Fruit fly (Drosophila melanogaster): ENCODE measurements around the gene Polr3H.

Polr3H gene

dm6 chr3L:11684522-11684851, 35.9 kb downstream of the Polr3H start:
- no peak for TF ChIP-seq D1 (tag; optimal IDR thresholded peaks at IDR 0.05)
- no peak for TF ChIP-seq Snoo (tag; optimal IDR thresholded peaks at IDR 0.05)
- no peak for TF ChIP-seq CG15710 (tag; optimal IDR thresholded peaks at IDR 0.05)
- no peak for TF ChIP-seq CG10348 (GFP tag; IDR thresholded peaks at IDR 0.05)
- TF ChIP-seq CG13204 (GFP tag; optimal IDR thresholded peaks at IDR 0.05): no peak
- TF ChIP-seq CG17806 (tag; optimal IDR thresholded peaks at IDR 0.05): no peak
- no peak for TF ChIP-seq CG4496 (GFP tag; IDR thresholded peaks at IDR 0.05)
- TF ChIP-seq gl (tag; optimal IDR thresholded peaks at IDR 0.05): no peak
- TF ChIP-seq Pif1B (GFP tag; optimal IDR thresholded peaks at IDR 0.05): no peak
- no peak for TF ChIP-seq CG8159 (tag; optimal IDR thresholded peaks at IDR 0.05)
- no peak for TF ChIP-seq CG12605 (GFP tag; IDR thresholded peaks at IDR 0.05)
- no peak for TF ChIP-seq CG9948 (tag; optimal IDR thresholded peaks at IDR 0.05)

- TF ChIP-seq CG13204 (GFP tag; optimal IDR thresholded peaks at IDR 0.05): no peak
- no peak for TF ChIP-seq Ets98B (GFP tag; IDR thresholded peaks at IDR 0.05)
- no peak for TF ChIP-seq gl (tag; optimal IDR thresholded peaks at IDR 0.05)
- no peak for TF ChIP-seq Snoo (tag; optimal IDR thresholded peaks at IDR 0.05)
- TF ChIP-seq CG9948 (tag; optimal IDR thresholded peaks at IDR 0.05): no peak
- TF ChIP-seq Pif1A (GFP tag; optimal IDR thresholded peaks at IDR 0.05): no peak
- no peak for TF ChIP-seq CG17806 (tag; optimal IDR thresholded peaks at IDR 0.05)
- no peak for TF ChIP-seq EcR (GFP tag; optimal IDR thresholded peaks at IDR 0.05)
- TF ChIP-seq CG8301 (tag; optimal IDR thresholded peaks at IDR 0.05): no peak
- no peak for TF ChIP-seq CG34367 (tag; optimal IDR thresholded peaks at IDR 0.05)
- no peak for TF ChIP-seq rn (GFP tag; IDR thresholded peaks at IDR 0.05)
- TF ChIP-seq CG32121 (GFP tag; IDR thresholded peaks at IDR 0.05): no peak
- no peak for TF ChIP-seq Pif1B (GFP tag; optimal IDR thresholded peaks at IDR 0.05)
- no peak for TF ChIP-seq CG15710 (tag; optimal IDR thresholded peaks at IDR 0.05)
- TF ChIP-seq CG12605 (GFP tag; IDR thresholded peaks at IDR 0.05): no peak
- TF ChIP-seq CG10348 (GFP tag; IDR thresholded peaks at IDR 0.05): no peak
- no peak for TF ChIP-seq fd96Ca (GFP tag; IDR thresholded peaks at IDR 0.05)
- TF ChIP-seq D1 (tag; optimal IDR thresholded peaks at IDR 0.05): no peak
- no peak for TF ChIP-seq CG8159 (tag; optimal IDR thresholded peaks at IDR 0.05)
Measured at dm6 chr3L:11685876-11686275, 37.3 kb downstream of the Polr3H start.

dm6 chr3L:11689832-11690602, 41.5 kb downstream of the Polr3H start:
- TF ChIP-seq Ets98B (GFP tag; IDR thresholded peaks at IDR 0.05) (no peak), rn (GFP tag; IDR thresholded peaks at IDR 0.05) (no peak), CG32121 (GFP tag; IDR thresholded peaks at IDR 0.05) (no peak), CG17806 (tag; optimal IDR thresholded peaks at IDR 0.05) (no peak), CG8301 (tag; optimal IDR thresholded peaks at IDR 0.05) (no peak), CG10348 (GFP tag; IDR thresholded peaks at IDR 0.05) (no peak), CG12605 (GFP tag; IDR thresholded peaks at IDR 0.05) (no peak), Pif1A (GFP tag; optimal IDR thresholded peaks at IDR 0.05) (no peak), CG34367 (tag; optimal IDR thresholded peaks at IDR 0.05) (no peak), CG13204 (GFP tag; optimal IDR thresholded peaks at IDR 0.05) (no peak), Snoo (tag; optimal IDR thresholded peaks at IDR 0.05) (no peak)

- TF ChIP-seq D1 (tag; optimal IDR thresholded peaks at IDR 0.05): peak; percentile 12
- TF ChIP-seq Snoo (tag; optimal IDR thresholded peaks at IDR 0.05): no peak
Measured at dm6 chr3L:11691203-11691797, 42.7 kb downstream of the Polr3H start, which contains the start of the genes Pldn and CG14135. Gene Pldn, minus strand, starts transcription at chr3L:11691399. Gene CG14135, plus strand, starts transcription at chr3L:11691571.

dm6 chr3L:11692853-11693252, 44.3 kb downstream of the Polr3H start:
- TF ChIP-seq EcR (GFP tag; optimal IDR thresholded peaks at IDR 0.05) (no peak), CG15710 (tag; optimal IDR thresholded peaks at IDR 0.05) (no peak), CG17806 (tag; optimal IDR thresholded peaks at IDR 0.05) (no peak), Snoo (tag; optimal IDR thresholded peaks at IDR 0.05) (no peak), D1 (tag; optimal IDR thresholded peaks at IDR 0.05) (no peak), fd96Ca (GFP tag; IDR thresholded peaks at IDR 0.05) (no peak), gl (tag; optimal IDR thresholded peaks at IDR 0.05) (no peak), Ets98B (GFP tag; IDR thresholded peaks at IDR 0.05) (no peak), CG10348 (GFP tag; IDR thresholded peaks at IDR 0.05) (no peak), CG4496 (GFP tag; IDR thresholded peaks at IDR 0.05) (no peak), CG9948 (tag; optimal IDR thresholded peaks at IDR 0.05) (no peak), CG12605 (GFP tag; IDR thresholded peaks at IDR 0.05) (no peak), CG34367 (tag; optimal IDR thresholded peaks at IDR 0.05) (no peak), CG14655 (GFP tag; optimal IDR thresholded peaks at IDR 0.05) (no peak), CG8301 (tag; optimal IDR thresholded peaks at IDR 0.05) (no peak), CG13204 (GFP tag; optimal IDR thresholded peaks at IDR 0.05) (no peak)

- TF ChIP-seq CG32121 (GFP tag; IDR thresholded peaks at IDR 0.05) (no peak), Snoo (tag; optimal IDR thresholded peaks at IDR 0.05) (no peak), CG15710 (tag; optimal IDR thresholded peaks at IDR 0.05) (no peak), CG4496 (GFP tag; IDR thresholded peaks at IDR 0.05) (no peak), EcR (GFP tag; optimal IDR thresholded peaks at IDR 0.05) (peak; percentile 38), D1 (tag; optimal IDR thresholded peaks at IDR 0.05) (no peak)
Measured at dm6 chr3L:11695063-11695462, 46.5 kb downstream of the Polr3H start.
